Worm (Caenorhabditis elegans) whole organism, L4 larva: ENCODE data around the gene rrp-8.

Experiments used
- R02D3.7 ChIP-seq: fragments of 150-350 bp; sonication (generic microtip); optimal IDR thresholded peaks from 3 replicates; lab custom pipeline; 2014; ENCODE audit warnings: missing biosample characterization, missing genetic modification characterization
- T20F7.1 ChIP-seq: fragments of 200-800 bp; sonication (Bioruptor generic); optimal IDR thresholded peaks from 2 replicates; lab custom pipeline; 2018; ENCODE audit warnings: mild to moderate bottlenecking, missing genetic modification characterization, missing compliant biosample characterization
- T26A8.4 ChIP-seq: fragments of 200-800 bp; sonication (Bioruptor generic); IDR thresholded peaks from 2 replicates; pipeline ENCODE4 v1.3.6; 2022; ENCODE audit warnings: missing genetic modification characterization, missing compliant biosample characterization
- Y48G9A.11 ChIP-seq: fragments of 200-800 bp; sonication (Bioruptor generic); IDR thresholded peaks from 2 replicates; pipeline ENCODE4 v1.3.6; 2022; ENCODE audit warnings: missing genetic modification reagents, missing genetic modification characterization, missing compliant biosample characterization
- Y5F2A.4 ChIP-seq: fragments of 200-800 bp; sonication (Bioruptor generic); optimal IDR thresholded peaks from 2 replicates; lab custom pipeline; 2018; ENCODE audit warnings: mild to moderate bottlenecking, missing genetic modification characterization, missing compliant biosample characterization
- aha-1 ChIP-seq: fragments of 150-350 bp; peaks from one replicate; lab custom pipeline; 2014; ENCODE audit warnings: missing biosample characterization, missing genetic modification characterization
- aly-2 ChIP-seq: sonication (generic microtip); optimal IDR thresholded peaks from 2 replicates; lab custom pipeline; 2018; ENCODE audit warnings: missing biosample characterization, missing genetic modification characterization
- ceh-20 ChIP-seq: fragments of 200-800 bp; sonication (Bioruptor generic); IDR thresholded peaks from 2 replicates; pipeline ENCODE4 v1.3.6; 2022; ENCODE audit warnings: missing genetic modification reagents, missing genetic modification characterization, missing compliant biosample characterization
- ceh-62 ChIP-seq: sonication (generic microtip); optimal IDR thresholded peaks from 2 replicates; lab custom pipeline; 2017; ENCODE audit warnings: missing biosample characterization, missing genetic modification characterization
- ces-1 ChIP-seq: fragments of 150-350 bp; sonication (generic microtip); optimal IDR thresholded peaks from 4 replicates; lab custom pipeline; 2014; ENCODE audit warnings: missing biosample characterization, missing genetic modification reagents, missing genetic modification characterization
- ctbp-1 ChIP-seq: fragments of 200-800 bp; sonication (Bioruptor generic); IDR thresholded peaks from 2 replicates; pipeline ENCODE4 v1.3.6; 2022; ENCODE audit warnings: missing genetic modification reagents, missing genetic modification characterization, missing compliant biosample characterization
- daf-12 ChIP-seq: fragments of 150-350 bp; optimal IDR thresholded peaks from 2 replicates; lab custom pipeline; 2014; ENCODE audit warnings: missing biosample characterization, missing genetic modification reagents, missing genetic modification characterization
- daf-16 ChIP-seq, 3 experiments: sonication (generic microtip); optimal IDR thresholded peaks; 2 replicates each; lab custom pipeline; 2016 to 2017; ENCODE audit warnings: missing genetic modification characterization in 3 of 3, missing genetic modification reagents in 3 of 3, mild to moderate bottlenecking in 2 of 3, missing compliant biosample characterization in 2 of 3, missing biosample characterization in 1 of 3, moderate library complexity in 1 of 3
- daf-19 ChIP-seq: fragments of 200-800 bp; sonication (Bioruptor generic); conservative IDR thresholded peaks from 2 replicates; pipeline ENCODE4 v1.3.6; 2022; ENCODE audit warnings: missing genetic modification characterization, missing compliant biosample characterization
- daf-8 ChIP-seq: fragments of 200-800 bp; sonication (Bioruptor generic); IDR thresholded peaks from 2 replicates; pipeline ENCODE4 v1.3.6; 2022; ENCODE audit warnings: missing genetic modification characterization, missing compliant biosample characterization
- dmd-6 ChIP-seq: fragments of 200-800 bp; sonication (Bioruptor generic); IDR thresholded peaks from 2 replicates; pipeline ENCODE4 v1.3.6; 2022; ENCODE audit warnings: missing genetic modification reagents, missing genetic modification characterization, missing compliant biosample characterization
- hlh-11 ChIP-seq: fragments of 200-800 bp; sonication (Bioruptor generic); optimal IDR thresholded peaks from 2 replicates; lab custom pipeline; 2018; ENCODE audit warnings: mild to moderate bottlenecking, missing genetic modification characterization, missing compliant biosample characterization
- jun-1 ChIP-seq: fragments of 150-350 bp; optimal IDR thresholded peaks from 2 replicates; lab custom pipeline; 2014; ENCODE audit warnings: missing biosample characterization, missing genetic modification reagents, missing genetic modification characterization
- lin-1 ChIP-seq: fragments of 200-800 bp; sonication (Bioruptor generic); IDR thresholded peaks from 2 replicates; pipeline ENCODE4 v1.3.6; 2022; ENCODE audit warnings: missing genetic modification reagents, missing genetic modification characterization, missing compliant biosample characterization
- lin-13 ChIP-seq: fragments of 150-350 bp; optimal IDR thresholded peaks from 2 replicates; lab custom pipeline; 2014; ENCODE audit warnings: missing biosample characterization, missing genetic modification reagents, missing genetic modification characterization
- lin-29 ChIP-seq: fragments of 200-800 bp; sonication (Bioruptor generic); IDR thresholded peaks from 2 replicates; pipeline ENCODE4 v1.3.6; 2022; ENCODE audit warnings: missing genetic modification reagents, missing genetic modification characterization, missing compliant biosample characterization
- lsy-2 ChIP-seq, 2 experiments: fragments of 150-350 bp in 1 of 2; sonication (generic microtip) in 1 of 2; optimal IDR thresholded peaks; 2 replicates each; lab custom pipeline; 2014 to 2017; ENCODE audit warnings: missing biosample characterization in 2 of 2, missing genetic modification characterization in 2 of 2
- madf-5 ChIP-seq, 2 experiments: fragments of 200-800 bp; sonication (Bioruptor generic); IDR thresholded peaks; 2 replicates each; pipeline ENCODE4 v1.3.6; 2022; ENCODE audit warnings: missing compliant biosample characterization in 2 of 2, missing genetic modification characterization in 2 of 2
- madf-9 ChIP-seq: fragments of 200-800 bp; sonication (Bioruptor generic); conservative IDR thresholded peaks from 2 replicates; pipeline ENCODE4 v1.3.6; 2022; ENCODE audit warnings: missing genetic modification reagents, missing genetic modification characterization, missing compliant biosample characterization
- mdl-1 ChIP-seq, 2 experiments: fragments of 150-350 bp in 1 of 2; sonication (generic microtip) in 1 of 2; optimal IDR thresholded peaks; 2 replicates each; lab custom pipeline; 2014 to 2017; ENCODE audit warnings: missing biosample characterization in 2 of 2, missing genetic modification characterization in 2 of 2
- mep-1 ChIP-seq: fragments of 150-350 bp; sonication (generic microtip); optimal IDR thresholded peaks from 3 replicates; lab custom pipeline; 2014; ENCODE audit warnings: missing biosample characterization, missing genetic modification characterization
- mes-2 ChIP-seq: sonication (generic microtip); optimal IDR thresholded peaks from 2 replicates; lab custom pipeline; 2016; ENCODE audit warnings: missing genotype, mild to moderate bottlenecking, missing genetic modification characterization, missing compliant biosample characterization; ENCODE audit not compliant: poor library complexity, severe bottlenecking
- mxl-3 ChIP-seq: fragments of 200-800 bp; sonication (Bioruptor generic); optimal IDR thresholded peaks from 2 replicates; lab custom pipeline; 2018; ENCODE audit warnings: mild to moderate bottlenecking, missing genetic modification characterization, missing compliant biosample characterization
- nhr-111 ChIP-seq: fragments of 200-800 bp; sonication (Bioruptor generic); optimal IDR thresholded peaks from 2 replicates; lab custom pipeline; 2018; ENCODE audit warnings: mild to moderate bottlenecking, missing genetic modification characterization, missing compliant biosample characterization
- nhr-41 ChIP-seq: fragments of 200-800 bp; sonication (Bioruptor generic); IDR thresholded peaks from 2 replicates; pipeline ENCODE4 v1.3.6; 2022; ENCODE audit warnings: missing genetic modification reagents, missing genetic modification characterization, missing compliant biosample characterization
- nhr-6 ChIP-seq: fragments of 150-350 bp; optimal IDR thresholded peaks from 2 replicates; lab custom pipeline; 2014; ENCODE audit warnings: missing biosample characterization, missing genetic modification characterization
- nhr-77 ChIP-seq: fragments of 150-350 bp; optimal IDR thresholded peaks from 2 replicates; lab custom pipeline; 2014; ENCODE audit warnings: missing biosample characterization, missing genetic modification characterization
- pha-4 ChIP-seq, 2 experiments: fragments of 150-350 bp in 1 of 2; fragments of 200-800 bp in 1 of 2; sonication (Bioruptor generic) in 1 of 2; IDR thresholded peaks in 1 of 2; optimal IDR thresholded peaks in 1 of 2; 2 replicates each; pipeline versions ENCODE4 v1.3.6 to Lab custom; 2014 to 2022; ENCODE audit warnings: missing genetic modification characterization in 2 of 2, missing genetic modification reagents in 2 of 2, missing biosample characterization in 1 of 2, missing compliant biosample characterization in 1 of 2
- php-3 ChIP-seq: fragments of 200-800 bp; sonication (Bioruptor generic); IDR thresholded peaks from 2 replicates; pipeline ENCODE4 v1.3.6; 2022; ENCODE audit warnings: missing genetic modification reagents, missing genetic modification characterization, missing compliant biosample characterization
- pqm-1 ChIP-seq: sonication (generic microtip); optimal IDR thresholded peaks from 2 replicates; lab custom pipeline; 2017; ENCODE audit warnings: missing biosample characterization, missing genetic modification characterization
- sdz-12 ChIP-seq: fragments of 200-800 bp; sonication (Bioruptor generic); optimal IDR thresholded peaks from 2 replicates; lab custom pipeline; 2018; ENCODE audit warnings: mild to moderate bottlenecking, missing genetic modification characterization, missing compliant biosample characterization
- set-16 ChIP-seq: fragments of 200-800 bp; sonication (Bioruptor generic); IDR thresholded peaks from 2 replicates; pipeline ENCODE4 v1.3.6; 2022; ENCODE audit warnings: missing genetic modification reagents, missing genetic modification characterization, missing compliant biosample characterization
- snpc-4 ChIP-seq: fragments of 150-350 bp; optimal IDR thresholded peaks from 2 replicates; lab custom pipeline; 2014; ENCODE audit warnings: missing biosample characterization, missing genetic modification characterization
- spr-1 ChIP-seq: sonication (generic microtip); optimal IDR thresholded peaks from 2 replicates; lab custom pipeline; 2016; ENCODE audit warnings: mild to moderate bottlenecking, missing genetic modification characterization, missing compliant biosample characterization
- spr-3 ChIP-seq: fragments of 200-800 bp; sonication (Bioruptor generic); optimal IDR thresholded peaks from 2 replicates; lab custom pipeline; 2018; ENCODE audit warnings: mild to moderate bottlenecking, missing genetic modification characterization, missing compliant biosample characterization
- unc-130 ChIP-seq: sonication (generic microtip); optimal IDR thresholded peaks from 2 replicates; lab custom pipeline; 2016; ENCODE audit warnings: missing genetic modification reagents, missing genetic modification characterization, missing compliant biosample characterization
- unc-62 ChIP-seq, 3 experiments: fragments of 150-350 bp in 1 of 3; sonication (generic microtip); optimal IDR thresholded peaks in 2 of 3; peaks in 1 of 3; 1 replicate in 1 of 3; 2 replicates in 2 of 3; lab custom pipeline; 2014 to 2017; ENCODE audit warnings: missing biosample characterization in 3 of 3, missing genetic modification characterization in 3 of 3, missing genetic modification reagents in 3 of 3, missing genotype in 1 of 3
- zip-11 ChIP-seq: fragments of 200-800 bp; sonication (Bioruptor generic); IDR thresholded peaks from 2 replicates; pipeline ENCODE4 v1.3.6; 2022; ENCODE audit warnings: missing genetic modification characterization, missing compliant biosample characterization
- zip-2 ChIP-seq: fragments of 150-350 bp; optimal IDR thresholded peaks from 2 replicates; lab custom pipeline; 2014; ENCODE audit warnings: missing biosample characterization, missing genetic modification characterization

Gene rrp-8

DNA sequence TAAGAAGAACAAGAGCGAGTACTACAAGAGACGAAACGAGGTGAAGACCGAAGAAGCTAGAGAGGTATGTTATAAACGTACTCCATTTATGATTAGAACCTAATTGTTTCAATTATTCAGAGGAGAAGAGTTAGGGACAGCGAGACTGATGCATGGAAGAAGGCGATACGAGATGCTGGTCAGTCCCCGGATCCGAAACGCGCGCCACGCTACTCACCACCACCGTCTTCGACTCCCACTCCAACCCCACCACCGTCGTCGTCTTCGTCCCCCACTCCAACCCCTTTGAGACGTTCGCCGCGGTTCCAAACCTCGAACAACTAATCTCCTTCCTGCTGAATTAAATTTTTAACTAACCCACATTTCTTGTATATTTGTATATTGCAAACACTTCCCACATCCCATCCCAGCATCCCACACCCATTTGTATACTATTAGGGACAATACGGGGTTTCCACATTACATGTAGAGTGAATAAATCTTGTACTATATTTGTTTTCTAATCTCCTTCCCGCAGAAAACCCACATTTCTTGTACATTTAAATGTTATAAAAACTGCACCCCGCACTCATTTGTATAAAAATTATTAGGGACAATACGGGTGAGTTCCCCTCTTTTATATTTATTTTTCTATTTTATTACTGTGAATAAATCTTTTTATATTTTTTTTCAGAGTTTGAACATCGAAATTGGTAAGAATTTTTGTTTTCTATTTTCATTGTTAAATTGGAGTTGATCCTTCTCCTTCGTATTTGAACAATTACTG, 8.9 kb upstream of the rrp-8 start (continued):
- no peak for TF ChIP-seq zip-11 (GFP tag; lab: Robert Waterston, UW)
- TF ChIP-seq sdz-12 (GFP tag; lab: Kevin White, UChicago), result no peak
- no peak for TF ChIP-seq jun-1
- no peak for TF ChIP-seq nhr-77 (tag; lab: Kevin White, UChicago)
- 0 out of 2 replicates have a peak, but pooled peaks have one; percentile 11 for TF ChIP-seq ctbp-1
- TF ChIP-seq lsy-2 (tag; optimal IDR thresholded peaks at IDR 0.05; lab: Kevin White, UChicago), result no peak
- TF ChIP-seq unc-130 (GFP tag; lab: Kevin White, UChicago), result peak; percentile 14

DNA sequence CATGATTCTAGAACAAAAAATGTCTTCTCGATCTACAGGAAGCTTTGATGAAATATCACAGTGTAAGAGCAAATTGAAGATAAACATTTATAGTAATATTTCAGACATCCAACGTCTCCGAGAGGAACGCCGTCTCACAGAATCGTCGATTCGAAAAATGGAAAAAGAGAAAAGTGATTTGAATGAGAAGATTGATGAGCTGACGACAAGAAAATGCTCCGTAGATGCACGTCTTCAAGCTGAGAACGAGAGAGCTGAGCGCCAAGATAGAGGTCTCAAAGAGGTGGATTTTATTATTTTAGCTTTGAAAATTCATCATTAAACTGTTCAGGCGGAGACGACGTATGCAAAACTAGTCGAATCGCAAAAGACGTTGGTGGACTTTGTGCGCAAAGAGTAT, 8.3 kb upstream of the rrp-8 start, which contains the start of gene ssna-1:
Gene ssna-1 (plus strand): TSS at position 12 of the 400 bp plus-strand sequence.
- peak; percentile 32 for TF ChIP-seq mes-2 (tag; lab: Kevin White, UChicago)
- TF ChIP-seq nhr-111 (GFP tag; lab: Kevin White, UChicago), result no peak
- no peak for TF ChIP-seq daf-16 (GFP tag; optimal IDR thresholded peaks at IDR 0.05; lab: Kevin White, UChicago)
- peak; percentile 0 for TF ChIP-seq daf-16 (tag; optimal IDR thresholded peaks at IDR 0.05; lab: Kevin White, UChicago)
- peak in 1 of 2 experiments; percentile 85 for TF ChIP-seq unc-62 (GFP tag; optimal IDR thresholded peaks at IDR 0.05 in 1 of 2; lab: Kevin White, UChicago)
- no peak for TF ChIP-seq unc-62 (tag; optimal IDR thresholded peaks at IDR 0.05; lab: Kevin White, UChicago)
- TF ChIP-seq aha-1 (tag; lab: Kevin White, UChicago), result peak; percentile 22
- no peak for TF ChIP-seq lin-13 (GFP tag; lab: Kevin White, UChicago)

ce11 chrIV:390279-390678, 6.1 kb upstream of the rrp-8 start, which contains the start of the genes ears-2 and uncp-18:
Gene ears-2 (minus strand): TSS chrIV:390468.
Gene uncp-18 (plus strand): TSS chrIV:390560.
- TF ChIP-seq madf-9 (peak; percentile 76; the same call in 1 of the 2 replicates), mxl-3 (GFP tag; lab: Kevin White, UChicago) (peak; percentile 84), snpc-4 (tag; lab: Kevin White, UChicago) (no peak), Y48G9A.11 (GFP tag; lab: Robert Waterston, UW) (peak; percentile 49; the same call in 1 of the 2 replicates), madf-5 (GFP tag; IDR thresholded peaks at IDR 0.05; lab: Robert Waterston, UW) (no peak), ceh-62 (tag; lab: Kevin White, UChicago) (no peak), nhr-41 (0 out of 2 replicates have a peak, but pooled peaks have one; percentile 59), aha-1 (tag; lab: Kevin White, UChicago) (peak; percentile 96), set-16 (GFP tag; lab: Robert Waterston, UW) (peak; percentile 66), zip-11 (GFP tag; lab: Robert Waterston, UW) (no peak), hlh-11 (tag; lab: Kevin White, UChicago) (peak; percentile 83), aly-2 (peak; percentile 54), pqm-1 (tag; lab: Kevin White, UChicago) (peak; percentile 54), lin-29 (GFP tag; lab: Robert Waterston, UW) (peak; percentile 75), ceh-20 (GFP tag; lab: Robert Waterston, UW) (peak; percentile 85), daf-12 (tag; lab: Kevin White, UChicago) (no peak), T26A8.4 (GFP tag; lab: Robert Waterston, UW) (peak; percentile 90), daf-8 (GFP tag; lab: Robert Waterston, UW) (no peak), lin-1 (GFP tag; lab: Robert Waterston, UW) (peak; percentile 79), nhr-6 (peak; percentile 87), spr-1 (peak; percentile 90), spr-3 (GFP tag; lab: Kevin White, UChicago) (peak; percentile 81), zip-2 (tag; lab: Kevin White, UChicago) (peak; percentile 38), ces-1 (GFP tag; lab: Kevin White, UChicago) (peak; percentile 53), T20F7.1 (no peak), daf-19 (GFP tag; lab: Robert Waterston, UW) (no peak), mdl-1 (tag; optimal IDR thresholded peaks at IDR 0.05; lab: Kevin White, UChicago) (peak in 1 of 2 experiments; percentile 20), mep-1 (tag; lab: Kevin White, UChicago) (peak; percentile 98), pha-4 (GFP tag; IDR thresholded peaks at IDR 0.05; lab: Robert Waterston, UW) (peak; percentile 90), pha-4 (tag; optimal IDR thresholded peaks at IDR 0.05; lab: Kevin White, UChicago) (no peak), Y5F2A.4 (GFP tag; lab: Kevin White, UChicago) (no peak), R02D3.7 (peak; percentile 55), unc-130 (GFP tag; lab: Kevin White, UChicago) (peak; percentile 97), dmd-6 (GFP tag; lab: Robert Waterston, UW) (peak; percentile 71), php-3 (peak; percentile 71; the same call in 1 of the 2 replicates)
